Fruit fly (Drosophila melanogaster): ENCODE measurements around the gene CG33784.

DNA sequence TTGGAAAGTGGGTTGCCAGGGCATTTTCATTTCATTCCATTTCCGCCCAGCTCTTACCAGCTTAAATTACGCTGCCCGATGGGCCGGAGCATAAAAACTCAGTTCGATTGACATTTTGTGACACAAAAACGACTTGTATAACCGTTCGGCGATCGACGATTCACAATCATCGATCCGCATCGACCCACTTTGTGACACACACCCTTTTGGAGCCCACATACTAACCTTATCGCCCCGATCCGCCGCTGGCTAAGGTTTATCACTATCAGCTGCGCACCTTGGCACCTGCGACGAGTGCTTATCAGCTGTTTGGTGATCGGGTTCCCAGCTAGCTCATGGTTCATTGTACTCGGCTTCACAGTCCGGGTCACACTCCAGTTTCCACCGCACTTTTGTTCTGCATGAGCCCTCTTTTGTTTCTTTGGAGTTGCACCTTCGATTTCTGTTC lies 31.7 kb downstream of the CG33784 start:
- no peak for TF ChIP-seq insv (optimal IDR thresholded peaks at IDR 0.05)
- no peak for TF ChIP-seq psq (optimal IDR thresholded peaks at IDR 0.05)
- no peak for TF ChIP-seq Sin3A (optimal IDR thresholded peaks at IDR 0.05)
- no peak for TF ChIP-seq Myc (optimal IDR thresholded peaks at IDR 0.05)

Data from Kc167 (cell line).